Worm (Caenorhabditis elegans) whole organism, L4 larva: ENCODE data around the gene crm-1.

Experiments used
- R02D3.7 ChIP-seq: fragments of 150-350 bp; sonication (generic microtip); optimal IDR thresholded peaks from 3 replicates; lab custom pipeline; 2014; ENCODE audit warnings: missing biosample characterization, missing genetic modification characterization
- T26A8.4 ChIP-seq: fragments of 200-800 bp; sonication (Bioruptor generic); IDR thresholded peaks from 2 replicates; pipeline ENCODE4 v1.3.6; 2022; ENCODE audit warnings: missing genetic modification characterization, missing compliant biosample characterization
- ama-1 ChIP-seq: fragments of 150-350 bp; optimal IDR thresholded peaks from 2 replicates; lab custom pipeline; 2014; ENCODE audit warnings: inconsistent platforms, mixed read lengths
- daf-12 ChIP-seq: fragments of 150-350 bp; optimal IDR thresholded peaks from 2 replicates; lab custom pipeline; 2014; ENCODE audit warnings: missing biosample characterization, missing genetic modification reagents, missing genetic modification characterization
- dmd-8 ChIP-seq: fragments of 200-800 bp; sonication (Bioruptor generic); IDR thresholded peaks from 2 replicates; pipeline ENCODE4 v1.3.6; 2022; ENCODE audit warnings: missing genetic modification characterization, missing compliant biosample characterization
- egl-27 ChIP-seq: sonication (generic microtip); optimal IDR thresholded peaks from 3 replicates; lab custom pipeline; 2017; ENCODE audit warnings: missing biosample characterization, missing genetic modification reagents, missing genetic modification characterization
- fkh-10 ChIP-seq: fragments of 150-350 bp; optimal IDR thresholded peaks from 2 replicates; lab custom pipeline; 2014; ENCODE audit warnings: missing biosample characterization, missing genetic modification reagents, missing genetic modification characterization
- gei-8 ChIP-seq: fragments of 200-800 bp; sonication (Bioruptor generic); optimal IDR thresholded peaks from 2 replicates; lab custom pipeline; 2018; ENCODE audit warnings: mild to moderate bottlenecking, missing genetic modification characterization, missing compliant biosample characterization
- hif-1 ChIP-seq, 2 experiments: sonication (generic microtip); optimal IDR thresholded peaks; 2 replicates each; lab custom pipeline; 2016 to 2017; ENCODE audit warnings: missing compliant biosample characterization in 2 of 2, missing genetic modification characterization in 2 of 2, missing genetic modification reagents in 2 of 2, missing genotype in 2 of 2, mild to moderate bottlenecking in 1 of 2
- lsy-2 ChIP-seq, 2 experiments: fragments of 150-350 bp in 1 of 2; sonication (generic microtip) in 1 of 2; optimal IDR thresholded peaks; 2 replicates each; lab custom pipeline; 2014 to 2017; ENCODE audit warnings: missing biosample characterization in 2 of 2, missing genetic modification characterization in 2 of 2
- madf-5 ChIP-seq, 2 experiments: fragments of 200-800 bp; sonication (Bioruptor generic); IDR thresholded peaks; 2 replicates each; pipeline ENCODE4 v1.3.6; 2022; ENCODE audit warnings: missing compliant biosample characterization in 2 of 2, missing genetic modification characterization in 2 of 2
- nhr-28 ChIP-seq: fragments of 150-350 bp; optimal IDR thresholded peaks from 2 replicates; lab custom pipeline; 2014; ENCODE audit warnings: missing biosample characterization, missing genetic modification characterization
- unc-130 ChIP-seq: sonication (generic microtip); optimal IDR thresholded peaks from 2 replicates; lab custom pipeline; 2016; ENCODE audit warnings: missing genetic modification reagents, missing genetic modification characterization, missing compliant biosample characterization

DNA sequence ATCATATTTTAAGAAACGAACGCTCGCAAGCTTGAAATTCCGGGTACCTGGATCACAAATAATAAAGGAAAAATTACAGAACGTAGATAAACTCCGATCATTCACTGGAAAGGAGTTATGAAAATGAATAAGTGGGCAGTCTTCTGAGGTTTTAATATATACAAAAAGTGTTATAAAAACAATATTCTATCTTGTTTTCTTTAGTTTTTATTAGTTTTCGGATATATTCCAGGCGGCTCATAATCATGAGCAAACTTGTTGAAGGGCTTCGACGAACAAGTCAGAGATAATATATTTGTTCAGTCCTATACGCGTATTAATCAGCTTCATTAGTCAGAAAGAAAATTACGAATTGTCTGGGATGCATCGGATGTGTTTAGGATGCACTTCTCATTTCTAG, 18.0 kb downstream of the crm-1 start, which contains the start of gene gcy-6:
- no peak for TF ChIP-seq unc-130 (GFP tag; lab: Kevin White, UChicago)
- TF ChIP-seq fkh-10 (GFP tag; lab: Kevin White, UChicago): no peak
- TF ChIP-seq ama-1 (lab: Kevin White, UChicago): no peak
- TF ChIP-seq daf-12 (tag; lab: Kevin White, UChicago): no peak
- TF ChIP-seq R02D3.7 (tag; lab: Kevin White, UChicago): no peak
- TF ChIP-seq egl-27: no peak
- TF ChIP-seq lsy-2 (tag; optimal IDR thresholded peaks at IDR 0.05; lab: Kevin White, UChicago): no peak
- no peak for TF ChIP-seq hif-1 (tag; optimal IDR thresholded peaks at IDR 0.05; lab: Kevin White, UChicago)
- no peak for TF ChIP-seq nhr-28
- TF ChIP-seq gei-8: no peak
- TF ChIP-seq madf-5 (GFP tag; IDR thresholded peaks at IDR 0.05; lab: Robert Waterston, UW): no peak
- no peak for TF ChIP-seq T26A8.4 (GFP tag; lab: Robert Waterston, UW)
- no peak for TF ChIP-seq dmd-8
